Fruit fly (Drosophila melanogaster) whole organism, embryonic: ENCODE results near the gene fan.

Experiments used
- Adf1 ChIP-seq: fragments of 200-800 bp; sonication (Bioruptor generic); IDR thresholded peaks from 2 replicates; pipeline ENCODE4 v1.3.6; 2022; ENCODE audit warnings: missing biosample characterization, missing genetic modification characterization
- BEAF-32 ChIP-seq: fragments of 200-800 bp; sonication (Bioruptor generic); optimal IDR thresholded peaks from 3 replicates; lab custom pipeline; 2017; ENCODE audit warnings: missing biosample characterization, missing genetic modification characterization, mild to moderate bottlenecking, moderate library complexity, missing genetic modification reagents
- CG10209 ChIP-seq: fragments of 200-800 bp; sonication (Bioruptor generic); optimal IDR thresholded peaks from 3 replicates; lab custom pipeline; 2017; ENCODE audit warnings: missing biosample characterization, mild to moderate bottlenecking, missing genetic modification characterization, missing genetic modification reagents
- CG10274 ChIP-seq: fragments of 200-800 bp; sonication (Bioruptor generic); optimal IDR thresholded peaks from 3 replicates; lab custom pipeline; 2017; ENCODE audit warnings: missing biosample characterization, mild to moderate bottlenecking, missing genetic modification characterization
- CG10979 ChIP-seq: fragments of 200-800 bp; sonication (Bioruptor generic); optimal IDR thresholded peaks from 2 replicates; lab custom pipeline; 2018; ENCODE audit warnings: missing biosample characterization, mild to moderate bottlenecking, missing genetic modification characterization, moderate library complexity
- CG13624 ChIP-seq: fragments of 200-800 bp; sonication (Bioruptor generic); optimal IDR thresholded peaks from 2 replicates; lab custom pipeline; 2016; ENCODE audit warnings: missing biosample characterization, missing genetic modification characterization
- CG14965 ChIP-seq: fragments of 200-800 bp; sonication (Bioruptor generic); optimal IDR thresholded peaks from 2 replicates; lab custom pipeline; 2016; ENCODE audit warnings: missing biosample characterization, missing genetic modification characterization, borderline replicate concordance
- CG15479 ChIP-seq: fragments of 200-800 bp; sonication (Bioruptor generic); optimal IDR thresholded peaks from 3 replicates; lab custom pipeline; 2019; ENCODE audit warnings: missing biosample characterization, mild to moderate bottlenecking, missing genetic modification characterization, moderate library complexity
- CG17186 ChIP-seq: fragments of 200-800 bp; sonication (Bioruptor generic); optimal IDR thresholded peaks from 3 replicates; lab custom pipeline; 2017; ENCODE audit warnings: missing biosample characterization, missing genetic modification reagents, missing genetic modification characterization
- CG17912 ChIP-seq: fragments of 200-800 bp; sonication (Bioruptor generic); optimal IDR thresholded peaks from 2 replicates; lab custom pipeline; 2018; ENCODE audit warnings: missing biosample characterization, mild to moderate bottlenecking, missing genetic modification characterization
- CG18599 ChIP-seq: fragments of 200-800 bp; sonication (Bioruptor generic); optimal IDR thresholded peaks from 3 replicates; lab custom pipeline; 2017; ENCODE audit warnings: missing biosample characterization, missing genetic modification characterization, mild to moderate bottlenecking, moderate library complexity, missing genetic modification reagents
- CG2129 ChIP-seq: fragments of 200-800 bp; sonication (Bioruptor generic); IDR thresholded peaks from 2 replicates; pipeline ENCODE4 v1.3.6; 2022; ENCODE audit warnings: missing biosample characterization, missing genetic modification characterization; ENCODE audit not compliant: partially characterized antibody
- CG2199 ChIP-seq: fragments of 200-800 bp; sonication (Bioruptor generic); IDR thresholded peaks from 3 replicates; pipeline ENCODE4 v1.3.6; 2022; ENCODE audit warnings: missing biosample characterization, missing genetic modification characterization
- CG30020 ChIP-seq: fragments of 200-800 bp; optimal IDR thresholded peaks from 2 replicates; lab custom pipeline; 2019; ENCODE audit warnings: missing biosample characterization, mild to moderate bottlenecking, missing genetic modification characterization, moderate library complexity
- CG30403 ChIP-seq: fragments of 200-800 bp; sonication (Bioruptor generic); optimal IDR thresholded peaks from 3 replicates; lab custom pipeline; 2016; ENCODE audit warnings: missing biosample characterization, missing genetic modification characterization
- CG31224 ChIP-seq: fragments of 200-800 bp; sonication (Bioruptor generic); IDR thresholded peaks from 2 replicates; pipeline ENCODE4 v1.3.6; 2022; ENCODE audit warnings: missing biosample characterization, missing genetic modification characterization
- CG4360 ChIP-seq: fragments of 200-800 bp; sonication (Bioruptor generic); IDR thresholded peaks from 2 replicates; pipeline ENCODE4 v1.3.6; 2022; ENCODE audit warnings: missing biosample characterization, missing genetic modification characterization
- CG4854 ChIP-seq: fragments of 200-800 bp; sonication (Bioruptor generic); optimal IDR thresholded peaks from 2 replicates; lab custom pipeline; 2016; ENCODE audit warnings: missing biosample characterization, missing genetic modification characterization, inconsistent platforms
- CG6683 ChIP-seq: fragments of 200-800 bp; sonication (Bioruptor generic); optimal IDR thresholded peaks from 2 replicates; lab custom pipeline; 2017; ENCODE audit warnings: missing biosample characterization, mild to moderate bottlenecking, missing genetic modification characterization, missing genetic modification reagents
- CG6689 ChIP-seq: fragments of 200-800 bp; sonication (Bioruptor generic); IDR thresholded peaks from 2 replicates; pipeline ENCODE4 v1.3.6; 2022; ENCODE audit warnings: missing biosample characterization, missing genetic modification characterization
- CG8281 ChIP-seq: fragments of 200-800 bp; sonication (Bioruptor generic); optimal IDR thresholded peaks from 2 replicates; lab custom pipeline; 2018; ENCODE audit warnings: missing biosample characterization, mild to moderate bottlenecking, missing genetic modification characterization, moderate library complexity
- CG8359 ChIP-seq: fragments of 200-800 bp; sonication (Bioruptor generic); optimal IDR thresholded peaks from 2 replicates; lab custom pipeline; 2017; ENCODE audit warnings: missing biosample characterization, mild to moderate bottlenecking, missing genetic modification characterization, borderline replicate concordance
- CG9932 ChIP-seq: fragments of 200-800 bp; sonication (Bioruptor generic); IDR thresholded peaks from 2 replicates; pipeline ENCODE4 v1.3.6; 2022; ENCODE audit warnings: missing biosample characterization, missing genetic modification characterization
- D ChIP-seq, 2 experiments: fragments of 200-800 bp in 1 of 2; fragments of >200 bp in 1 of 2; sonication (Bioruptor generic) in 1 of 2; optimal IDR thresholded peaks; 2 replicates in 1 of 2; 3 replicates in 1 of 2; lab custom pipeline; 2017; ENCODE audit warnings: mild to moderate bottlenecking in 1 of 2, missing biosample characterization in 1 of 2, missing genetic modification characterization in 1 of 2, missing genetic modification reagents in 1 of 2
- Dad ChIP-seq: fragments of 200-800 bp; sonication (Bioruptor generic); optimal IDR thresholded peaks from 3 replicates; lab custom pipeline; 2016; ENCODE audit warnings: missing biosample characterization, missing genetic modification characterization
- Deaf1 ChIP-seq: fragments of 200-800 bp; optimal IDR thresholded peaks from 3 replicates; lab custom pipeline; 2019; ENCODE audit warnings: missing biosample characterization, mild to moderate bottlenecking, missing genetic modification characterization, moderate library complexity
- Dip3 ChIP-seq: fragments of 200-800 bp; sonication (Bioruptor generic); optimal IDR thresholded peaks from 3 replicates; lab custom pipeline; 2016; ENCODE audit warnings: missing biosample characterization, missing genetic modification characterization
- HHEX ChIP-seq: fragments of 200-800 bp; sonication (Bioruptor generic); optimal IDR thresholded peaks from 3 replicates; lab custom pipeline; 2017; ENCODE audit warnings: missing biosample characterization, mild to moderate bottlenecking, missing genetic modification characterization, missing genetic modification reagents
- HLHmδ ChIP-seq: fragments of 200-800 bp; sonication (Bioruptor generic); optimal IDR thresholded peaks from 2 replicates; lab custom pipeline; 2018; ENCODE audit warnings: missing biosample characterization, mild to moderate bottlenecking, missing genetic modification characterization, moderate library complexity
- Jarid2 ChIP-seq: fragments of 200-800 bp; sonication (Bioruptor generic); optimal IDR thresholded peaks from 3 replicates; lab custom pipeline; 2017; ENCODE audit warnings: mild to moderate bottlenecking, missing biosample characterization, missing genetic modification reagents, missing genetic modification characterization
- Lpt ChIP-seq: fragments of >200 bp; optimal IDR thresholded peaks from 2 replicates; lab custom pipeline; 2018; ENCODE audit warnings: missing biosample characterization, missing genetic modification characterization
- Nf-YA ChIP-seq: fragments of 200-800 bp; sonication (Bioruptor generic); IDR thresholded peaks from 2 replicates; pipeline ENCODE4 v1.3.6; 2022; ENCODE audit warnings: missing biosample characterization, missing genetic modification characterization
- Sin3A ChIP-seq: fragments of >200 bp; optimal IDR thresholded peaks from 2 replicates; lab custom pipeline; 2018
- TFAM ChIP-seq: fragments of 200-800 bp; sonication (Bioruptor generic); optimal IDR thresholded peaks from 2 replicates; lab custom pipeline; 2017; ENCODE audit warnings: missing biosample characterization, missing genetic modification characterization, inconsistent platforms
- Tbp ChIP-seq: fragments of >200 bp; optimal IDR thresholded peaks from 2 replicates; lab custom pipeline; 2018; ENCODE audit warnings: missing biosample characterization, missing genetic modification characterization
- amos ChIP-seq: fragments of 200-800 bp; sonication (Bioruptor generic); IDR thresholded peaks from 2 replicates; pipeline ENCODE4 v1.3.6; 2022; ENCODE audit warnings: missing biosample characterization, missing genetic modification characterization; ENCODE audit not compliant: partially characterized antibody
- aop ChIP-seq: fragments of 200-800 bp; sonication (Bioruptor generic); IDR thresholded peaks from 2 replicates; pipeline ENCODE4 v1.3.6; 2022; ENCODE audit warnings: missing biosample characterization, missing genetic modification characterization
- ato ChIP-seq: fragments of 200-800 bp; sonication (Bioruptor generic); IDR thresholded peaks from 2 replicates; pipeline ENCODE4 v1.3.6; 2022; ENCODE audit warnings: missing biosample characterization, missing genetic modification characterization; ENCODE audit not compliant: partially characterized antibody
- az2 ChIP-seq: fragments of 200-800 bp; sonication (Bioruptor generic); optimal IDR thresholded peaks from 3 replicates; lab custom pipeline; 2016; ENCODE audit warnings: missing biosample characterization, missing genetic modification characterization
- da ChIP-seq: fragments of 200-800 bp; sonication (Bioruptor generic); optimal IDR thresholded peaks from 2 replicates; lab custom pipeline; 2016; ENCODE audit warnings: missing biosample characterization, missing genetic modification characterization
- ham ChIP-seq: fragments of 200-800 bp; sonication (Bioruptor generic); IDR thresholded peaks from 2 replicates; pipeline ENCODE4 v1.3.6; 2022; ENCODE audit warnings: missing biosample characterization, missing genetic modification characterization
- sna ChIP-seq: fragments of 200-800 bp; sonication (Bioruptor generic); IDR thresholded peaks from 2 replicates; pipeline ENCODE4 v1.3.6; 2022; ENCODE audit warnings: missing biosample characterization, missing genetic modification characterization; ENCODE audit not compliant: partially characterized antibody
- tap ChIP-seq: fragments of 200-800 bp; optimal IDR thresholded peaks from 3 replicates; lab custom pipeline; 2019; ENCODE audit warnings: missing biosample characterization, mild to moderate bottlenecking, missing genetic modification characterization, moderate library complexity
- tgo ChIP-seq: fragments of 200-800 bp; sonication (Bioruptor generic); IDR thresholded peaks from 3 replicates; pipeline ENCODE4 v1.3.6; 2022; ENCODE audit warnings: missing biosample characterization, missing genetic modification characterization
- vnd ChIP-seq: fragments of 200-800 bp; sonication (Bioruptor generic); IDR thresholded peaks from 3 replicates; pipeline ENCODE4 v1.3.6; 2022; ENCODE audit warnings: missing biosample characterization, missing genetic modification characterization; ENCODE audit not compliant: partially characterized antibody

Gene fan

DNA sequence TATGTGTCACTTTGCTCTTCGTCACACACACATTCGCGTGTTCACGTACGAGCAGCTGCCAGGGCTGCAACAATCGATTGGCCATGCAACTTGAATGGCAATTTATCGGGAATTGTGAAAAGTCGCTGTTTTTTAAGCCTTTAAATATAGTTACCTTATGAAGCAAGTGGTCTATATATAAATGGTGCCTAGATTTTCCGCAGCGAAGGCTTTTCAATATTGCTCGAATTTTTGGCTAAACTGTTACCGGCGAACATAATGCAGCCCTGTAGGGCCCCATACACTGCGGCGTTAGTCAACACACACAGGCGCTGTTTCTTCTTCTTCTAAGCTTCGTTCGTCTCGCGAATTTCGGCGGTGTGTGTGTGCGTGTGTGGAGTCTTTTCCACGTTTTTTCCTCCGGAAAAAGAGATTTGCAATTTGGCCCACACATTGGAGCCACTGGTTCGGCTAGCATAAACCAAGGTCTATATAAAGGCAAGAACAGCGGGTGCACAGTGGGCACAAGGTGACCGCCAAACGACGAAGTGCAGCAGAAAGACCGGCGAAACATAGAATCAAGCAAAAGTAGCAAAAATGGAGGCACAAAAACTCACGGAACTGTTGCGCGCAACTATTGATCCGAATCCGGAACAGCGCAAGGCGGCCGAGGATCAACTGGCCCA is 7.1 kb downstream of the fan start, which contains the start of the genes Arp3 and msk (continued):
- peak; percentile 90 for TF ChIP-seq CG30403
- peak; percentile 89 for TF ChIP-seq Dad (GFP tag; lab: Kevin White, UChicago)
- TF ChIP-seq D (optimal IDR thresholded peaks at IDR 0.05; lab: Kevin White, UChicago), result no peak
- TF ChIP-seq D (GFP tag; optimal IDR thresholded peaks at IDR 0.05; lab: Kevin White, UChicago), result peak; percentile 49
- no peak for TF ChIP-seq Tbp (GFP tag; lab: Kevin White, UChicago)
- no peak for TF ChIP-seq vnd
- peak; percentile 58; the same call in 1 of the 2 replicates for TF ChIP-seq CG31224 (GFP tag; lab: Robert Waterston, UW)
- no peak for TF ChIP-seq Lpt (GFP tag; lab: Kevin White, UChicago)
- no peak for TF ChIP-seq CG18599 (GFP tag; lab: Kevin White, UChicago)
- TF ChIP-seq CG2129, result no peak
- TF ChIP-seq aop (GFP tag; lab: Robert Waterston, UW), result no peak
- no peak for TF ChIP-seq tap
- peak; percentile 94 for TF ChIP-seq CG13624
- peak; percentile 79 for TF ChIP-seq CG17912 (GFP tag; lab: Kevin White, UChicago)
- peak; percentile 74 for TF ChIP-seq HHEX
- TF ChIP-seq az2, result peak; percentile 82
- no peak for TF ChIP-seq CG15479 (GFP tag; lab: Kevin White, UChicago)
- peak; percentile 32 for TF ChIP-seq CG10274 (GFP tag; lab: Kevin White, UChicago)
- TF ChIP-seq Jarid2 (GFP tag; lab: Kevin White, UChicago), result no peak
- TF ChIP-seq sna, result 0 out of 2 replicates have a peak, but pooled peaks have one; percentile 29
- no peak for TF ChIP-seq ato (GFP tag; lab: Robert Waterston, UW)
- TF ChIP-seq amos, result 0 out of 2 replicates have a peak, but pooled peaks have one; percentile 49
- peak; percentile 83 for TF ChIP-seq Deaf1 (tag; lab: Kevin White, UChicago)
- TF ChIP-seq HLHmδ (GFP tag; lab: Kevin White, UChicago), result no peak
- peak; percentile 49 for TF ChIP-seq CG6683
- TF ChIP-seq tgo (GFP tag; lab: Robert Waterston, UW), result peak; percentile 68
- TF ChIP-seq Nf-YA, result 0 out of 2 replicates have a peak, but pooled peaks have one; percentile 31
- TF ChIP-seq CG8359 (GFP tag; lab: Kevin White, UChicago), result no peak
- TF ChIP-seq CG10209 (GFP tag; lab: Kevin White, UChicago), result peak; percentile 67
- no peak for TF ChIP-seq ham (GFP tag; lab: Robert Waterston, UW)
- TF ChIP-seq Dip3 (GFP tag; lab: Kevin White, UChicago), result peak; percentile 92
- 0 out of 3 replicates have a peak, but pooled peaks have one; percentile 55 for TF ChIP-seq CG2199 (GFP tag; lab: Robert Waterston, UW)
- peak; percentile 100 for TF ChIP-seq Sin3A (lab: Kevin White, UChicago)
- TF ChIP-seq CG17186, result peak; percentile 84
- TF ChIP-seq TFAM, result no peak
- TF ChIP-seq CG8281 (tag; lab: Kevin White, UChicago), result peak; percentile 37
- peak; percentile 48 for TF ChIP-seq Adf1
- peak; percentile 79 for TF ChIP-seq da
- peak; percentile 89 for TF ChIP-seq CG9932
- no peak for TF ChIP-seq CG4360 (GFP tag; lab: Robert Waterston, UW)
- TF ChIP-seq CG4854 (GFP tag; lab: Kevin White, UChicago), result peak; percentile 75
- TF ChIP-seq CG14965 (GFP tag; lab: Kevin White, UChicago), result no peak
- TF ChIP-seq BEAF-32, result peak; percentile 64
- TF ChIP-seq CG30020 (tag; lab: Kevin White, UChicago), result peak; percentile 67
- peak; percentile 56 for TF ChIP-seq CG6689 (GFP tag; lab: Robert Waterston, UW)
- peak; percentile 68 for TF ChIP-seq CG10979 (tag; lab: Kevin White, UChicago)
- TF ChIP-seq, all 482 proteins: peak for 356
